Worm (Caenorhabditis elegans) whole organism, early embryonic: ENCODE data around the gene Y116A8C.29.
"Not testable (repeated sequence)": the region's sequence is repeated elsewhere in the genome, so short reads cannot be mapped to it uniquely, and the experiment has no call there.

ENCODE experiments used
- B0310.2 ChIP-seq: sonication (generic microtip); optimal IDR thresholded peaks from 2 replicates; lab custom pipeline; 2016; ENCODE audit warnings: mild to moderate bottlenecking, missing genetic modification characterization, missing compliant biosample characterization
- F13C5.2 ChIP-seq: sonication (generic microtip); optimal IDR thresholded peaks from 2 replicates; lab custom pipeline; 2017; ENCODE audit warnings: mild to moderate bottlenecking, missing genetic modification characterization, inconsistent platforms, missing compliant biosample characterization
- aly-1 ChIP-seq: sonication (generic microtip); optimal IDR thresholded peaks from 2 replicates; lab custom pipeline; 2016; ENCODE audit warnings: missing genetic modification characterization, missing compliant biosample characterization
- ama-1 ChIP-seq: fragments of 150-350 bp; optimal IDR thresholded peaks from 2 replicates; lab custom pipeline; 2014
- ceh-13 ChIP-seq: fragments of 200-800 bp; sonication (Bioruptor generic); optimal IDR thresholded peaks from 2 replicates; lab custom pipeline; 2018; ENCODE audit warnings: mild to moderate bottlenecking, missing genetic modification characterization, missing compliant biosample characterization
- ceh-36 ChIP-seq: sonication (generic microtip); optimal IDR thresholded peaks from 2 replicates; lab custom pipeline; 2016; ENCODE audit warnings: missing genetic modification characterization, inconsistent platforms, missing compliant biosample characterization
- ets-7 ChIP-seq: sonication (generic microtip); optimal IDR thresholded peaks from 2 replicates; lab custom pipeline; 2016; ENCODE audit warnings: missing genotype, missing genetic modification characterization, missing compliant biosample characterization
- flt-1 ChIP-seq: fragments of 200-800 bp; sonication (Bioruptor generic); IDR thresholded peaks from 2 replicates; pipeline ENCODE4 v1.3.6; 2022; ENCODE audit warnings: missing genetic modification characterization, missing compliant biosample characterization
- hmbx-1 ChIP-seq: sonication (generic microtip); optimal IDR thresholded peaks from 2 replicates; lab custom pipeline; 2016; ENCODE audit warnings: mild to moderate bottlenecking, missing genetic modification characterization, missing compliant biosample characterization
- hmg-4 ChIP-seq: fragments of 200-800 bp; sonication (Bioruptor generic); optimal IDR thresholded peaks from 2 replicates; lab custom pipeline; 2018; ENCODE audit warnings: mild to moderate bottlenecking, missing genetic modification characterization, missing compliant biosample characterization
- hnd-1 ChIP-seq: sonication (generic microtip); optimal IDR thresholded peaks from 2 replicates; lab custom pipeline; 2016; ENCODE audit warnings: missing genetic modification characterization, missing compliant biosample characterization
- pes-1 ChIP-seq: fragments of 200-800 bp; sonication (Bioruptor generic); IDR thresholded peaks from 2 replicates; pipeline ENCODE4 v1.3.6; 2022; ENCODE audit warnings: missing genetic modification reagents, missing genetic modification characterization, missing compliant biosample characterization
- scrt-1 ChIP-seq: fragments of 200-800 bp; sonication (Bioruptor generic); IDR thresholded peaks from 2 replicates; pipeline ENCODE4 v1.3.6; 2022; ENCODE audit warnings: missing genetic modification characterization, missing compliant biosample characterization
- sea-1 ChIP-seq: fragments of 200-800 bp; sonication (Bioruptor generic); conservative IDR thresholded peaks from 2 replicates; pipeline ENCODE4 v1.3.6; 2022; ENCODE audit warnings: missing genetic modification characterization, missing compliant biosample characterization
- tbx-11 ChIP-seq: fragments of 200-800 bp; sonication (Bioruptor generic); IDR thresholded peaks from 2 replicates; pipeline ENCODE4 v1.3.6; 2022; ENCODE audit warnings: missing genetic modification characterization, missing compliant biosample characterization
- tbx-37 ChIP-seq: fragments of 200-800 bp; sonication (Bioruptor generic); conservative IDR thresholded peaks from 2 replicates; pipeline ENCODE4 v1.3.6; 2022; ENCODE audit warnings: missing genetic modification reagents, missing genetic modification characterization, missing compliant biosample characterization
- tra-4 ChIP-seq: sonication (generic microtip); optimal IDR thresholded peaks from 2 replicates; lab custom pipeline; 2017; ENCODE audit warnings: missing genetic modification characterization, missing compliant biosample characterization

Gene Y116A8C.29

DNA sequence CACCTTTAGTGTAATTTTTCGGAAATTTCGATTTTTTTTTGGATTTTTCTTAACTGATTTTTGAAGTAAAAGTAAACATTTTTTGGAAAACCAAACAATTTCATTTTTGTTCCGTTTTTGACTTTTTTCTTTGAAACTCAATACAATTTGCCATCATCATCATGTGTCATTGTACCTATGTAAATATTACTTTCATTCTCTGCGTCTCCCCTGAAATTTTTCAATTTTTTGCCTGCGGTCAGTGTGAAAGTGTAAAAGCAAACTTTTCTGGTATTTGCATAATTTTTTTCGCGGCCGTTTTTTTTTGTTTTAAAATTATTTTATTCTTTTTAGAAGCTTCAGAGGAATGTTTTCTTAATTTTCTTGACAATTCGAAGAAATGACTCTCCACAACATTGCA lies at the start of gene Y116A8C.29:
Y116A8C.29 (plus strand) TSS at position 328 of the 400 bp plus-strand sequence.
- TF ChIP-seq tra-4 (tag; lab: Kevin White, UChicago): no peak
- no peak for TF ChIP-seq flt-1 (GFP tag; lab: Robert Waterston, UW)
- TF ChIP-seq aly-1 (tag; lab: Kevin White, UChicago): no peak
- no peak for TF ChIP-seq hmbx-1 (tag; lab: Kevin White, UChicago)

DNA sequence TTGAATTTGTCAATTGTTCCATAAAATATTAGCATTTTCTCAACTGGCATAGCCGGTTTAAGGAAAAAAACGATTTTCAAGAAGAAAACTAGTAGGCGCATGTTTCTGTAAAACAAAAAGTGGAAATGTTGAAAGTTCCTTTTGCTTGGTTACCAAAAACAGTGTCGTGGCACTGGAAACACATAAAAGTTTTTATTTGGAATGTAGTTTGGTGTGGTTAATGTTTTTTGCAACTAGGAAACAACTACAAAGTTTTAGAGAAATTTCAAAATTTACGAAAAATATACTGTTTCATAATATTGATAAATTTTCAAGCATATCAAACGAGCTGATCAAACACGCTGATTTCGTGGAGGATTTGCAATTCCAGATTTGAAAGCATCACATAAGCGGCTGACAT lies 48.1 kb upstream of the Y116A8C.29 start, which contains the start of gene clec-195:
clec-195 (minus strand) TSS at position 101 of the 400 bp plus-strand sequence.
- no peak for TF ChIP-seq sea-1 (GFP tag; lab: Robert Waterston, UW)
- no peak for TF ChIP-seq tra-4 (tag; lab: Kevin White, UChicago)
- no peak for TF ChIP-seq aly-1 (tag; lab: Kevin White, UChicago)
- TF ChIP-seq hmg-4 (GFP tag; lab: Kevin White, UChicago): no peak
- TF ChIP-seq scrt-1 (GFP tag; lab: Robert Waterston, UW): no peak
- no peak for TF ChIP-seq B0310.2 (tag; lab: Kevin White, UChicago)

DNA sequence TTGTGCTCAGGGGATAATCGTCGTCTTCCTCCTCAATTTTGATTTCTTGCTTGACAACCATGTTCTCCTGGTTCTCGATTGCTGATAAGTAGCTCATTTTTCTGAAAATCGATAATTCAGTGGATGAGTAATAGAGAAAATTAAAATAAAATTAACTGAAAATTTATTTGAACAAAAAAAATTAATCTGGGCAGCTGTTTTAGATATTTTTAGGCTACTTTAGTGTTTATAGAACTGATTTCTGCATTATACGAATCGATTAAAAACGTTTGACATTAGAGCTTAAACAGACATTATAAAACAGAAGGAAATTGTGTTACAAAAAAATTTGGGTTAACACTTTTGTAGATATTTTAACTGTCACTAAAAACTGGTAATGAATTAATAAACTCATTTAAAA lies 45.6 kb upstream of the Y116A8C.29 start, which contains the start of gene athp-3:
athp-3 (minus strand) TSS at position 101 of the 400 bp plus-strand sequence.
- no peak for TF ChIP-seq scrt-1 (GFP tag; lab: Robert Waterston, UW)

DNA sequence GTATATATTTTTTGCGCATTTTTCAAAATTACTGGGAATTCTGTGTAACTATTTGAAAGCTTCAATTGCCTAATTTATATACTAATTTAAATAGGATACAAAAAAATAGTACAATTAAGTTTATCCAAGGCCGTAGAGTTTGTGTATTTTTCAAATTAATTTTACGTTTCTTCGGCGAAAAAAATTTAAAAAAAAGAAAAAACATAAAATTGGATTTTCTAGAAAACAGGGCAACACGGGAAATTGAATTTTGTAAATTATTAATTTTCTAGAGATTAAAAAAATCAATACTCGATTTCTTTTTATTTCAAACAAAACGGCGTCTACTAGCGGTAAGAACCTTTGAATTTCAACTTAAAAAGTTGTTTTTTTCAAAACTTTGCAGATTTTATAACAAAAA lies 40.6 kb upstream of the Y116A8C.29 start, which contains the start of gene Y116A8C.23:
Y116A8C.23 (plus strand) TSS at position 301 of the 400 bp plus-strand sequence.
- no peak for TF ChIP-seq scrt-1 (GFP tag; lab: Robert Waterston, UW)
- no peak for TF ChIP-seq tbx-37 (GFP tag; lab: Robert Waterston, UW)
- TF ChIP-seq ceh-13: no peak
- no peak for TF ChIP-seq B0310.2 (tag; lab: Kevin White, UChicago)
- no peak for TF ChIP-seq ceh-36 (tag; lab: Kevin White, UChicago)
- TF ChIP-seq tbx-11 (GFP tag; lab: Robert Waterston, UW): no peak
- TF ChIP-seq pes-1: no peak

DNA sequence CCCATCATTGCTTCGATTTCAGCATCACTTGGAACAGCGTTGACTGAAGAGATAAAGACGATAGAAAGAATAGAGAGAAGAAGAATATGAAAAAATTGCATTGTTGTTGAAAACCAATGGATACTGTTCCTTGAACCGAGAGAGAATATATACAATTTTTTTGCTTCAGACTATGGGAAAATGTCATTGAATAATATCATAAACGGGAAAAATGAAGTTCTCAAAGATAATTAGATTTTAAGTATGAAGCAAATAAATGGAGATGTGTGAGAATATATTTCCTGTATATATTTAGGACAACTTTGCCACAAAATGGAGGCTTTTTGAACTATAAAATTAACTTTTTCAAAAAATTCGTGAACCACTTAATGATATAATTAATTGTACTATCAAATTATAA lies 35.8 kb upstream of the Y116A8C.29 start, which contains the start of gene Y116A8C.44:
Y116A8C.44 (minus strand) TSS at position 101 of the 400 bp plus-strand sequence.
- TF ChIP-seq F13C5.2 (tag; lab: Kevin White, UChicago) (no peak), aly-1 (tag; lab: Kevin White, UChicago) (no peak), tra-4 (tag; lab: Kevin White, UChicago) (no peak), pes-1 (no peak), hnd-1 (tag; lab: Kevin White, UChicago) (no peak), ceh-36 (tag; lab: Kevin White, UChicago) (no peak)

DNA sequence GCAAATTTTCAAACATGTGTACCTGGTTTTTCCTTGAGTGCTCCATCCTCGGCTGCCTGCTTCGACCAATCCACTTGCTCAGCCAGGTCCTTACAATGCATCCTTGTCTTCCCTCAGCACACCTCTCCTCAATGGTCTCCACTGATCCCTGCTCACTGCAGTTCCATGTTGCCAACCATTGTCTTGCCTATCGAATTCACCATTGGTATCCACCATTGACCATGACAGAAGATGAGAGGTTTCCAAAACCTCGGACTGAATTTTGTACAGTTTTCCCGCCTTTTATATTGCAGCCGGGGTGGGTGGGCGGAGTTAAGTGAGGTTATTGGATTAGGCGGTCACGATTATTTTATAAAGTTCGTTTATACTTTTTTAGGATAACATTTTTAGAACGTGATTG lies 30.1 kb upstream of the Y116A8C.29 start, which contains the start of gene Y116A8C.467:
Y116A8C.467 (minus strand) TSS at position 101 of the 400 bp plus-strand sequence.
- not testable (repeated sequence) for TF ChIP-seq tbx-37 (GFP tag; lab: Robert Waterston, UW); ceh-13; ets-7 (tag; lab: Kevin White, UChicago)

DNA sequence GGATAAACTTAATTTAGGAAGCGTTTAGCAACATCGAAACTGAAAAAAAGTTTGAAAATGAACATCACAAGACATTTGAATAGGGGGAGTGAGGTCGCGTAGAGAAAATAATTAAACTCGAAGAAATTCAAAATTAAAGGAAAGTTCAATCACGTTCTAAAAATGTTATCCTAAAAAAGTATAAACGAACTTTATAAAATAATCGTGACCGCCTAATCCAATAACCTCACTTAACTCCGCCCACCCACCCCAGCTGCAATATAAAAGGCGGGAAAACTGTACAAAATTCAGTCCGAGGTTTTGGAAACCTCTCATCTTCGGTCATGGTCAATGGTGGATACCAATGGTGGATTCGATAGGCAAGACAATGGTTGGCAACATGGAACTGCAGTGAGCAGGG lies 28.9 kb upstream of the Y116A8C.29 start, which contains the start of gene Y116A8C.465:
Y116A8C.465 (plus strand) TSS at position 301 of the 400 bp plus-strand sequence.
- TF ChIP-seq tbx-37 (GFP tag; lab: Robert Waterston, UW); sea-1 (GFP tag; lab: Robert Waterston, UW); pes-1: not testable (repeated sequence)

DNA sequence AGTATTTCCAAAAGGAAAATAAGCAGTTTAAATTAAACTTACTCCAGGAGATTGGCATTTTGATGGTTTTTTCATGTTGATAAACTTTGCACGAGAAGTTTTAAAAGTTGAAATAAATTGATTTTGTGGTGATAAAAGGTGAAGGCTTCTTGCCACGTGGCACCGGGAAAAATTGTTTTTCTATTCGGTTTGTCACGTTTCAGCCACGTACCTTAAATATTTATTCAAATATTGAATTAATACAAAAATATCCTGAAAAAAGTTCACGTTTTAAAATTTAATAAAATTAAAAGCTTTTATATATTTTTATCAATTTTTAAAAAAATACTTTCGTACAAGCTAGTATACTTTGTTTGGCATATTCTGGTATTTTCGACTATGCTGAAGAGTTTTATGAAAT lies 23.0 kb upstream of the Y116A8C.29 start, which contains the start of gene Y116A8C.24:
Y116A8C.24 (minus strand) TSS at position 101 of the 400 bp plus-strand sequence.
- not testable (repeated sequence) for TF ChIP-seq hmbx-1 (tag; lab: Kevin White, UChicago); ceh-13; F13C5.2 (tag; lab: Kevin White, UChicago)

DNA sequence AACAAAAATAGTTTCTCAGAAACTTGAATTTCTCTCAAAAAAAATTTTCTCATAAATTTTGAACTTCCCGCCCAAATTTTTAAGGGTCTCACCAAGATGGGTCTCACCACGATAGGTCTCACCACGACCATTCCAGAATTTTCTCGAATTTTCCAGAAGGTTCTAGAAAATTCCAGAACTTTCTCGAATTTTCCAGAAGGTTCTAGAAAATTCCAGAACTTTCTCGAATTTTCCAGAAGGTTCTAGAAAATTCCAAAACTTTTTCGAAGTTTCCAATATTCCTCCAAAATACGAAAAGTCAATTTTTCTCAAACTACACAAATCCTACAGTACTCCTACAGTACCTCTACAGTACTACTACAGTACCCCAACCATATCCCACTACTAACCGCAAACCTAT lies 17.8 kb upstream of the Y116A8C.29 start:
- 0 out of 2 replicates have a peak, but pooled peaks have one; percentile 33 for TF ChIP-seq pes-1

DNA sequence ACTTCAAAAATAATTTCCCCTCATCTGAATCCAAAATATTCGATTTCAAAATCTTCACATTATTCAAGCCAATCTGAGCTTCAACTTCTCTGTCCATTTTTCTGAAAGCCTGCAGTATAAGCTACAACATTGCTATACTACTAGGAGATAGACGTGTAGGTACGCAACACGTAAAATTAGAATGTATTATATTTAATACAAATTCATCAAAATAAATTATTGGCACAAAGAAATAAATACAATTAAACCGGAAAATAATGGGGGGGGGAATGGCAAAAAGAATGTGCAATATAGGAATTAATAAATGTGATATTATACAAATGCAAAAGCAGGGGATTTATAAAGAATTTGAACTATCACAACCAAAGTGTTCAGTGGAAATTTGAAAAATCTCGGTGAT lies 15.2 kb upstream of the Y116A8C.29 start, which contains the start of gene Y116A8C.25:
Y116A8C.25 (minus strand) TSS at position 101 of the 400 bp plus-strand sequence.
- TF ChIP-seq B0310.2 (tag; lab: Kevin White, UChicago) (no peak), hmg-4 (GFP tag; lab: Kevin White, UChicago) (no peak), ceh-36 (tag; lab: Kevin White, UChicago) (no peak), sea-1 (GFP tag; lab: Robert Waterston, UW) (no peak), tra-4 (tag; lab: Kevin White, UChicago) (no peak), scrt-1 (GFP tag; lab: Robert Waterston, UW) (no peak), hnd-1 (tag; lab: Kevin White, UChicago) (no peak), ama-1 (lab: Kevin White, UChicago) (no peak), tbx-37 (GFP tag; lab: Robert Waterston, UW) (no peak), hmbx-1 (tag; lab: Kevin White, UChicago) (no peak), flt-1 (GFP tag; lab: Robert Waterston, UW) (no peak), ets-7 (tag; lab: Kevin White, UChicago) (no peak), aly-1 (tag; lab: Kevin White, UChicago) (no peak)
